Worm (Caenorhabditis elegans) whole organism, L1 larva: ENCODE data around the gene C27F2.7.

Source experiments
- C16A3.4 ChIP-seq: fragments of 150-350 bp; optimal IDR thresholded peaks from 2 replicates; lab custom pipeline; 2014; ENCODE audit warnings: missing biosample characterization, missing genetic modification characterization
- F16B12.6 ChIP-seq: fragments of 150-350 bp; optimal IDR thresholded peaks from 2 replicates; lab custom pipeline; 2014; ENCODE audit warnings: missing biosample characterization, missing genetic modification characterization
- blmp-1 ChIP-seq: fragments of 150-350 bp; optimal IDR thresholded peaks from 2 replicates; lab custom pipeline; 2014; ENCODE audit warnings: missing biosample characterization, missing genetic modification characterization
- ceh-8 ChIP-seq: fragments of 200-800 bp; sonication (Bioruptor generic); optimal IDR thresholded peaks from 2 replicates; lab custom pipeline; 2018; ENCODE audit warnings: mild to moderate bottlenecking, missing genetic modification characterization, moderate library complexity, missing compliant biosample characterization
- ceh-88 ChIP-seq: fragments of 200-800 bp; sonication (Bioruptor generic); IDR thresholded peaks from 2 replicates; pipeline ENCODE4 v1.3.6; 2022; ENCODE audit warnings: missing genetic modification characterization, missing compliant biosample characterization
- ceh-90 ChIP-seq: sonication (generic microtip); optimal IDR thresholded peaks from 2 replicates; lab custom pipeline; 2016; ENCODE audit warnings: missing genetic modification characterization, missing compliant biosample characterization
- ces-1 ChIP-seq: fragments of 150-350 bp; optimal IDR thresholded peaks from 2 replicates; lab custom pipeline; 2014; ENCODE audit warnings: missing biosample characterization, missing genetic modification reagents, missing genetic modification characterization
- dpl-1 ChIP-seq, 3 experiments: fragments of 150-350 bp in 2 of 3; sonication (generic microtip) in 1 of 3; optimal IDR thresholded peaks; 2 replicates each; lab custom pipeline; 2014 to 2017; ENCODE audit warnings: missing biosample characterization in 3 of 3, missing genetic modification characterization in 3 of 3, missing genetic modification reagents in 3 of 3
- dsc-1 ChIP-seq: sonication (generic microtip); optimal IDR thresholded peaks from 2 replicates; lab custom pipeline; 2016; ENCODE audit warnings: mild to moderate bottlenecking, missing genetic modification characterization, missing compliant biosample characterization
- efl-1 ChIP-seq, 4 experiments: fragments of 150-350 bp; optimal IDR thresholded peaks in 3 of 4; peaks in 1 of 4; 1 replicate in 1 of 4; 2 replicates in 3 of 4; lab custom pipeline; 2014; ENCODE audit warnings: missing biosample characterization in 2 of 4, missing genetic modification characterization in 2 of 4, missing genetic modification reagents in 2 of 4
- egl-13 ChIP-seq: sonication (generic microtip); optimal IDR thresholded peaks from 2 replicates; lab custom pipeline; 2016; ENCODE audit warnings: missing genotype, missing genetic modification reagents, missing genetic modification characterization, missing compliant biosample characterization
- elt-3 ChIP-seq, 6 experiments: fragments of 150-350 bp in 1 of 6; sonication (generic microtip); optimal IDR thresholded peaks; 2 replicates each; lab custom pipeline; 2017 to 2018; ENCODE audit warnings: missing biosample characterization in 6 of 6, missing genetic modification characterization in 6 of 6, inconsistent platforms in 1 of 6
- fkh-8 ChIP-seq: sonication (generic microtip); optimal IDR thresholded peaks from 2 replicates; lab custom pipeline; 2016; ENCODE audit warnings: mild to moderate bottlenecking, missing genetic modification characterization, missing compliant biosample characterization
- irx-1 ChIP-seq: sonication (generic microtip); optimal IDR thresholded peaks from 2 replicates; lab custom pipeline; 2016; ENCODE audit warnings: missing genetic modification characterization, missing compliant biosample characterization
- isw-1 ChIP-seq: fragments of 200-800 bp; sonication (Bioruptor generic); IDR thresholded peaks from 2 replicates; pipeline ENCODE4 v1.3.6; 2022; ENCODE audit warnings: missing genetic modification characterization, missing compliant biosample characterization
- lin-14 ChIP-seq: fragments of 200-800 bp; sonication (Bioruptor generic); optimal IDR thresholded peaks from 2 replicates; lab custom pipeline; 2018; ENCODE audit warnings: mild to moderate bottlenecking, missing genetic modification characterization, moderate library complexity, missing compliant biosample characterization
- lin-15B ChIP-seq: fragments of 150-350 bp; sonication (generic microtip); optimal IDR thresholded peaks from 3 replicates; lab custom pipeline; 2014; ENCODE audit warnings: missing biosample characterization, missing genetic modification characterization
- lin-35 ChIP-seq, 2 experiments: fragments of 150-350 bp; optimal IDR thresholded peaks; 2 replicates each; lab custom pipeline; 2014; ENCODE audit warnings: missing biosample characterization in 2 of 2, missing genetic modification characterization in 2 of 2, missing genetic modification reagents in 2 of 2
- lin-39 ChIP-seq: fragments of 150-350 bp; optimal IDR thresholded peaks from 2 replicates; lab custom pipeline; 2014; ENCODE audit warnings: missing biosample characterization, missing genetic modification reagents, missing genetic modification characterization
- lir-3 ChIP-seq: sonication (generic microtip); optimal IDR thresholded peaks from 2 replicates; lab custom pipeline; 2016; ENCODE audit warnings: mild to moderate bottlenecking, missing genetic modification characterization, moderate library complexity, missing compliant biosample characterization; ENCODE audit not compliant: poor library complexity
- lsy-2 ChIP-seq, 2 experiments: fragments of 150-350 bp; optimal IDR thresholded peaks; 2 replicates each; lab custom pipeline; 2014; ENCODE audit warnings: missing biosample characterization in 2 of 2, missing genetic modification characterization in 2 of 2
- mab-9 ChIP-seq: fragments of 200-800 bp; sonication (Bioruptor generic); IDR thresholded peaks from 2 replicates; pipeline ENCODE4 v1.3.6; 2022; ENCODE audit warnings: missing genetic modification reagents, missing genetic modification characterization, missing compliant biosample characterization
- mdl-1 ChIP-seq, 2 experiments: fragments of 150-350 bp; optimal IDR thresholded peaks; 2 replicates each; lab custom pipeline; 2014 to 2017; ENCODE audit warnings: missing biosample characterization in 2 of 2, missing genetic modification characterization in 2 of 2, inconsistent platforms in 1 of 2
- mef-2 ChIP-seq: fragments of 150-350 bp; optimal IDR thresholded peaks from 2 replicates; lab custom pipeline; 2014; ENCODE audit warnings: missing biosample characterization, missing genetic modification characterization
- mep-1 ChIP-seq: fragments of 150-350 bp; optimal IDR thresholded peaks from 2 replicates; lab custom pipeline; 2014; ENCODE audit warnings: missing biosample characterization, missing genetic modification characterization
- nhr-12 ChIP-seq: sonication (generic microtip); optimal IDR thresholded peaks from 2 replicates; lab custom pipeline; 2017; ENCODE audit warnings: missing biosample characterization, missing genetic modification characterization
- nhr-19 ChIP-seq: fragments of 200-800 bp; sonication (Bioruptor generic); conservative IDR thresholded peaks from 2 replicates; pipeline ENCODE4 v1.3.6; 2022; ENCODE audit warnings: missing genetic modification characterization, missing compliant biosample characterization
- nhr-20 ChIP-seq: sonication (generic microtip); optimal IDR thresholded peaks from 2 replicates; lab custom pipeline; 2016; ENCODE audit warnings: mild to moderate bottlenecking, missing genetic modification characterization, missing compliant biosample characterization
- nhr-47 ChIP-seq: sonication (generic microtip); optimal IDR thresholded peaks from 2 replicates; lab custom pipeline; 2016; ENCODE audit warnings: mild to moderate bottlenecking, missing genetic modification characterization, moderate library complexity, missing compliant biosample characterization
- nhr-71 ChIP-seq: sonication (generic microtip); optimal IDR thresholded peaks from 2 replicates; lab custom pipeline; 2016; ENCODE audit warnings: mild to moderate bottlenecking, missing genetic modification characterization, moderate library complexity, missing compliant biosample characterization
- nhr-76 ChIP-seq: sonication (generic microtip); optimal IDR thresholded peaks from 2 replicates; lab custom pipeline; 2017; ENCODE audit warnings: missing biosample characterization, missing genetic modification characterization
- nhr-85 ChIP-seq: sonication (generic microtip); peaks from one replicate; lab custom pipeline; 2016; ENCODE audit warnings: missing genetic modification characterization, inconsistent platforms, missing compliant biosample characterization
- nhr-90 ChIP-seq: sonication (generic microtip); optimal IDR thresholded peaks from 2 replicates; lab custom pipeline; 2016; ENCODE audit warnings: mild to moderate bottlenecking, missing genetic modification characterization, missing compliant biosample characterization; ENCODE audit not compliant: poor library complexity
- rnt-1 ChIP-seq: sonication (generic microtip); optimal IDR thresholded peaks from 2 replicates; lab custom pipeline; 2016; ENCODE audit warnings: mild to moderate bottlenecking, missing genetic modification characterization, moderate library complexity, missing compliant biosample characterization
- skn-1 ChIP-seq: fragments of 150-350 bp; optimal IDR thresholded peaks from 2 replicates; lab custom pipeline; 2014; ENCODE audit warnings: missing biosample characterization, missing genetic modification characterization
- snpc-4 ChIP-seq: fragments of 150-350 bp; optimal IDR thresholded peaks from 2 replicates; lab custom pipeline; 2014; ENCODE audit warnings: missing biosample characterization, missing genetic modification characterization
- snu-23 ChIP-seq: sonication (generic microtip); optimal IDR thresholded peaks from 2 replicates; lab custom pipeline; 2016; ENCODE audit warnings: missing genetic modification characterization, missing compliant biosample characterization
- sup-37 ChIP-seq: fragments of 200-800 bp; sonication (Bioruptor generic); optimal IDR thresholded peaks from 2 replicates; lab custom pipeline; 2018; ENCODE audit warnings: mild to moderate bottlenecking, missing genetic modification characterization, missing compliant biosample characterization
- tbx-2 ChIP-seq: sonication (generic microtip); optimal IDR thresholded peaks from 2 replicates; lab custom pipeline; 2016; ENCODE audit warnings: missing genetic modification characterization, missing compliant biosample characterization
- unc-98 ChIP-seq: fragments of 200-800 bp; sonication (Bioruptor generic); IDR thresholded peaks from 2 replicates; pipeline ENCODE4 v1.3.6; 2022; ENCODE audit warnings: missing genetic modification characterization, missing compliant biosample characterization
- xbp-1 ChIP-seq: sonication (generic microtip); optimal IDR thresholded peaks from 2 replicates; lab custom pipeline; 2016; ENCODE audit warnings: missing genetic modification characterization, missing compliant biosample characterization
- zag-1 ChIP-seq: fragments of 150-350 bp; optimal IDR thresholded peaks from 2 replicates; lab custom pipeline; 2014; ENCODE audit warnings: missing biosample characterization, missing genetic modification characterization
- ztf-11 ChIP-seq, 2 experiments: sonication (generic microtip); optimal IDR thresholded peaks; 2 replicates each; lab custom pipeline; 2016 to 2017; ENCODE audit warnings: missing genetic modification characterization in 2 of 2, missing biosample characterization in 1 of 2, missing compliant biosample characterization in 1 of 2

Gene C27F2.7

ce11 chrIII:4998111-4998859, 14.0 kb upstream of the C27F2.7 start, which contains the start of gene tmem-131:
tmem-131 (minus strand) TSS chrIII:4998161.
- TF ChIP-seq elt-3 (tag; optimal IDR thresholded peaks at IDR 0.05; lab: Kevin White, UChicago) (peak in 2 of 6 experiments; percentile 67 to 73), lsy-2 (tag; optimal IDR thresholded peaks at IDR 0.05; lab: Kevin White, UChicago) (peak; percentile 7 to 47), blmp-1 (peak; percentile 94), C16A3.4 (tag; lab: Kevin White, UChicago) (peak; percentile 35), lin-14 (peak; percentile 67), nhr-20 (peak; percentile 44), nhr-90 (tag; lab: Kevin White, UChicago) (peak; percentile 24), nhr-19 (0 out of 2 replicates have a peak, but pooled peaks have one; percentile 5), egl-13 (no peak), irx-1 (peak; percentile 11), F16B12.6 (tag; lab: Kevin White, UChicago) (no peak), ceh-88 (GFP tag; lab: Robert Waterston, UW) (no peak), dpl-1 (GFP tag; optimal IDR thresholded peaks at IDR 0.05; lab: Kevin White, UChicago) (peak in 2 of 3 experiments; percentile 27 to 34), mef-2 (tag; lab: Kevin White, UChicago) (no peak), efl-1 (optimal IDR thresholded peaks at IDR 0.05; lab: Kevin White, UChicago) (peak in 1 of 2 experiments; percentile 24), efl-1 (GFP tag; optimal IDR thresholded peaks at IDR 0.05 in 1 of 2; lab: Kevin White, UChicago) (peak in 1 of 2 experiments; percentile 89), mep-1 (peak; percentile 59), lin-35 (GFP tag; optimal IDR thresholded peaks at IDR 0.05; lab: Kevin White, UChicago) (peak; percentile 8 to 46), ces-1 (GFP tag; lab: Kevin White, UChicago) (no peak), snu-23 (GFP tag; lab: Kevin White, UChicago) (peak; percentile 55), xbp-1 (peak; percentile 77), dsc-1 (no peak), nhr-71 (peak; percentile 50), nhr-85 (tag; lab: Kevin White, UChicago) (peak; percentile 93), tbx-2 (peak; percentile 4), nhr-12 (tag; lab: Kevin White, UChicago) (no peak), nhr-76 (tag; lab: Kevin White, UChicago) (no peak)

- TF ChIP-seq unc-98 (GFP tag; lab: Robert Waterston, UW): no peak
- no peak for TF ChIP-seq lin-15B (tag; lab: Kevin White, UChicago)
- TF ChIP-seq efl-1 (optimal IDR thresholded peaks at IDR 0.05; lab: Kevin White, UChicago): no peak
- TF ChIP-seq efl-1 (GFP tag; optimal IDR thresholded peaks at IDR 0.05 in 1 of 2; lab: Kevin White, UChicago): peak in 1 of 2 experiments; percentile 43
- TF ChIP-seq ztf-11 (tag; optimal IDR thresholded peaks at IDR 0.05; lab: Kevin White, UChicago): no peak
These were observed 3.4 kb upstream of the C27F2.7 start for ce11 chrIII:4987666-4988065.

ce11 chrIII:4986790-4987259, 2.5 kb upstream of the C27F2.7 start, which contains the start of the genes C27F2.10 and wdr-60:
C27F2.10 (minus strand) TSS chrIII:4986898.
wdr-60 (plus strand) TSS chrIII:4987209.
- peak; percentile 71 for TF ChIP-seq nhr-85 (tag; lab: Kevin White, UChicago)
- no peak for TF ChIP-seq mep-1
- no peak for TF ChIP-seq snpc-4 (tag; lab: Kevin White, UChicago)
- TF ChIP-seq dsc-1: peak; percentile 17
- TF ChIP-seq ceh-8 (GFP tag; lab: Kevin White, UChicago): no peak
- TF ChIP-seq isw-1 (GFP tag; lab: Robert Waterston, UW): 0 out of 2 replicates have a peak, but pooled peaks have one; percentile 1
- peak; percentile 56 for TF ChIP-seq nhr-71
- TF ChIP-seq zag-1 (tag; lab: Kevin White, UChicago): no peak
- no peak for TF ChIP-seq irx-1
- no peak for TF ChIP-seq lin-39 (tag; lab: Kevin White, UChicago)
- peak; percentile 10 for TF ChIP-seq snu-23 (GFP tag; lab: Kevin White, UChicago)
- TF ChIP-seq dpl-1 (GFP tag; optimal IDR thresholded peaks at IDR 0.05; lab: Kevin White, UChicago): peak; percentile 75 to 89 (median 86)
- TF ChIP-seq tbx-2: peak; percentile 57
- TF ChIP-seq lir-3 (tag; lab: Kevin White, UChicago): peak; percentile 64
- TF ChIP-seq mab-9 (GFP tag; lab: Robert Waterston, UW): no peak
- peak; percentile 84 to 92 for TF ChIP-seq lin-35 (GFP tag; optimal IDR thresholded peaks at IDR 0.05; lab: Kevin White, UChicago)
- TF ChIP-seq efl-1 (optimal IDR thresholded peaks at IDR 0.05; lab: Kevin White, UChicago): peak; percentile 58 to 89
- TF ChIP-seq efl-1 (GFP tag; optimal IDR thresholded peaks at IDR 0.05 in 1 of 2; lab: Kevin White, UChicago): peak; percentile 88 to 98
- TF ChIP-seq fkh-8 (tag; lab: Kevin White, UChicago): peak; percentile 24
- TF ChIP-seq lsy-2 (tag; optimal IDR thresholded peaks at IDR 0.05; lab: Kevin White, UChicago): peak; percentile 8 to 59
- TF ChIP-seq xbp-1: peak; percentile 41
- TF ChIP-seq C16A3.4 (tag; lab: Kevin White, UChicago): peak; percentile 10
- TF ChIP-seq sup-37 (GFP tag; lab: Kevin White, UChicago): no peak
- peak; percentile 88 for TF ChIP-seq rnt-1 (tag; lab: Kevin White, UChicago)
- TF ChIP-seq ceh-90 (tag; lab: Kevin White, UChicago): peak; percentile 61
- peak; percentile 57 for TF ChIP-seq nhr-47 (tag; lab: Kevin White, UChicago)
- TF ChIP-seq blmp-1: peak; percentile 51
- no peak for TF ChIP-seq nhr-19
- no peak for TF ChIP-seq skn-1 (tag; lab: Kevin White, UChicago)
- no peak for TF ChIP-seq mdl-1 (tag; optimal IDR thresholded peaks at IDR 0.05; lab: Kevin White, UChicago)
- TF ChIP-seq lin-15B (tag; lab: Kevin White, UChicago): peak; percentile 34
